Worm (Caenorhabditis elegans): ENCODE data around the gene srbc-78.

Gene srbc-78

DNA sequence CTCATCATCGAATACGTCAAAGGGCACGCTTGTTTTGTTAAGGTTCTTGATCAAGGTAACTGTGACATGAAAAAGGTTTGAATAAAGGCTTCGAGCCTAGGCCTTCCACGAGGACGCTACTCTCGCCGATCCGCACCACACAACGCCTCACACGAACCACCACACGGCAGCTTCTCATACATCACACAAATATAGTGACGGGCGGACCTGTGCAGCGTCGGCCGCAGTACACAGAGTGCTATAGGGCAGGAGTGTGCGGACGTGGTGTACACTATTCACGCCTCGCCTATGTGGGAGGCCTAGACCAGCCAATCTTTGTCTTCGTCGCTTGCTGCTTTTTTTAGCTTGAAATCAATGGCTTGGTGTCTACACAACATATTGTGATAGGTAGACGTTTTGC lies 33.4 kb downstream of the srbc-78 start:
- TF ChIP-seq nhr-129 (tag; optimal IDR thresholded peaks at IDR 0.05): peak; percentile 1
- no peak for TF ChIP-seq C34F6.9 (tag; optimal IDR thresholded peaks at IDR 0.05)
- peak; percentile 8 for TF ChIP-seq unc-55 (GFP tag; optimal IDR thresholded peaks at IDR 0.05)
- no peak for TF ChIP-seq lin-39 (tag; optimal IDR thresholded peaks at IDR 0.05)
- TF ChIP-seq zag-1 (tag; optimal IDR thresholded peaks at IDR 0.05): no peak
- TF ChIP-seq lin-11 (tag; optimal IDR thresholded peaks at IDR 0.05): no peak
- no peak for TF ChIP-seq egl-27 (tag; optimal IDR thresholded peaks at IDR 0.05)
- TF ChIP-seq sma-9 (GFP tag; optimal IDR thresholded peaks at IDR 0.05): no peak
- TF ChIP-seq sma-9 (tag; optimal IDR thresholded peaks at IDR 0.05): no peak
- TF ChIP-seq snpc-4 (tag; optimal IDR thresholded peaks at IDR 0.05): peak; percentile 96

DNA sequence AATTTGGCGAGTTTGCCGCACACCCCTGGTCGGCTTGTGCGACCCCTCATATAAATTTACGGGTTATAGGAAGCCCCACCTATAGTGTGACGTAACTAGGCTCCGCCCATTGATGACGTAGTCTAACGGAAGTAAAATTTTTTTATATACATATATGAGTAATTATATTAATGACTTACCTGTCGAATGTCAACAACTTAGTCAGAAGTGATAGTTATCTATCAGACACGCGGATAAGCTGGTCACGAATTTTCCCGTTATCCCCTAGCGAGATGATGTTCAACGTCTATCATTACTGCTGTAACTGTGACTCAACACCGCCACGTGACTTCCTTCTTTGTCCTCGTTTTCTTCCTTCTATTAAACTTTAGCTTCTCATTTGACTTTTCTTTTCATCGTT lies 35.2 kb downstream of the srbc-78 start, which contains the start of gene srd-70:
srd-70 (plus strand) TSS at position 301 of the 400 bp plus-strand sequence.
- no peak for TF ChIP-seq crh-2 (tag; optimal IDR thresholded peaks at IDR 0.05)
- TF ChIP-seq lin-11 (tag; optimal IDR thresholded peaks at IDR 0.05): no peak
- no peak for TF ChIP-seq ama-1 (optimal IDR thresholded peaks at IDR 0.05)
- TF ChIP-seq nhr-6 (tag; optimal IDR thresholded peaks at IDR 0.05): no peak
- no peak for TF ChIP-seq nhr-10 (tag; optimal IDR thresholded peaks at IDR 0.05)
- no peak for TF ChIP-seq nhr-21 (tag; optimal IDR thresholded peaks at IDR 0.05)
- TF ChIP-seq snpc-4 (tag; optimal IDR thresholded peaks at IDR 0.05): no peak
- no peak for TF ChIP-seq ztf-1 (GFP tag; conservative IDR thresholded peaks at IDR 0.05)
- TF ChIP-seq R02D3.7 (tag; optimal IDR thresholded peaks at IDR 0.05): no peak
- no peak for TF ChIP-seq sma-3 (GFP tag; optimal IDR thresholded peaks at IDR 0.05)
- TF ChIP-seq C34F6.9 (tag; optimal IDR thresholded peaks at IDR 0.05): no peak
- TF ChIP-seq unc-62 (GFP tag; optimal IDR thresholded peaks at IDR 0.05): no peak

DNA sequence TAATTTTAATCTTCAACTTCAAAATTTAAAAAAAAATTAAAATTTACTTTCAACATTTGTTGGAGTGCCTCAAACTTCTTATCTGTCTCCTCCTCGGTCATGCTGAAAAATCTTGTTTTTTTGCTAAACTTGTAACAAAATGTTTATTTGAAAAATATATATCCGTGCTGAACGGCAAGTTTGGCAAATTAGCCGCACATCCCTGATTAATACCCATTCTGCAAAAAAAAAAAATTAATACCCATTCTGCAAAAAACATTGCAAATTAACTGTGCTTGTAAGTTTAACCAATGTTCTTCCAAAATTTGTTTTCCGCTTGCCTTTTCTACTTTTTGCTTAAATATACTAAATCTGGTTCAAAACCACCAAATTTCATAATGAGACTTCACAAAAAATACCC lies 35.9 kb downstream of the srbc-78 start, which contains the start of gene F48F5.6:
F48F5.6 (minus strand) TSS at position 101 of the 400 bp plus-strand sequence.
- no peak for TF ChIP-seq nhr-12 (tag; optimal IDR thresholded peaks at IDR 0.05)
- TF ChIP-seq unc-62 (GFP tag; optimal IDR thresholded peaks at IDR 0.05): no peak
- TF ChIP-seq R02D3.7 (tag; optimal IDR thresholded peaks at IDR 0.05): no peak
- no peak for TF ChIP-seq snpc-4 (tag; optimal IDR thresholded peaks at IDR 0.05)
- no peak for TF ChIP-seq nhr-21 (tag; optimal IDR thresholded peaks at IDR 0.05)
- TF ChIP-seq nhr-11 (tag; optimal IDR thresholded peaks at IDR 0.05): no peak
- TF ChIP-seq unc-39 (tag; optimal IDR thresholded peaks at IDR 0.05): no peak
- no peak for TF ChIP-seq sem-4 (tag; optimal IDR thresholded peaks at IDR 0.05)
- TF ChIP-seq ztf-4 (tag; optimal IDR thresholded peaks at IDR 0.05): no peak
- TF ChIP-seq gmeb-1 (tag; optimal IDR thresholded peaks at IDR 0.05): no peak
- TF ChIP-seq nhr-10 (tag; optimal IDR thresholded peaks at IDR 0.05): no peak
- no peak for TF ChIP-seq nhr-6 (tag; optimal IDR thresholded peaks at IDR 0.05)
- TF ChIP-seq elt-1 (tag; optimal IDR thresholded peaks at IDR 0.05): no peak
- TF ChIP-seq nhr-129 (tag; optimal IDR thresholded peaks at IDR 0.05): no peak
- no peak for TF ChIP-seq aly-2 (tag; optimal IDR thresholded peaks at IDR 0.05)
- no peak for TF ChIP-seq lin-39 (tag; optimal IDR thresholded peaks at IDR 0.05)
- TF ChIP-seq elt-3 (tag; optimal IDR thresholded peaks at IDR 0.05): no peak
- TF ChIP-seq zag-1 (tag; optimal IDR thresholded peaks at IDR 0.05): no peak

DNA sequence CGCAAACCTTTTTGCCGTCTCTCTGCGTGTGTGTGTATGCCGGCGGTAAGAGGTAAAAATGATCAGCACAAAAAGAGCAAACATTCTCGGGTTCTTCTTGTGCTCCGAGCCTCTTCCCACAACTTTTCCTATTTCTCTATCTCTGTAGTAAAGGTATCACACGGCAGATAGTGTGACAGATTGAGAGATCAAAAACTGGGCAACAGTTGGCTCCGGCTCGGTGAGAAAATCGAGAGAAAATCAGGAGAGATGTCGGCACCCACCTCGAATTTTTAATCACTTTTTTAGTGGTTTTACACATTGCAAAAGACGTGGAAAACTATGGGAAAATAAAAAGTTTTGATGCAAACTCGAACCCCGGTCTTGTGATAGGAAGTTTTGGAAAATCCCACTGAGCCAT lies 37.2 kb downstream of the srbc-78 start:
- no peak for TF ChIP-seq ztf-1 (GFP tag; conservative IDR thresholded peaks at IDR 0.05)
- TF ChIP-seq nhr-129 (tag; optimal IDR thresholded peaks at IDR 0.05): peak; percentile 64

DNA sequence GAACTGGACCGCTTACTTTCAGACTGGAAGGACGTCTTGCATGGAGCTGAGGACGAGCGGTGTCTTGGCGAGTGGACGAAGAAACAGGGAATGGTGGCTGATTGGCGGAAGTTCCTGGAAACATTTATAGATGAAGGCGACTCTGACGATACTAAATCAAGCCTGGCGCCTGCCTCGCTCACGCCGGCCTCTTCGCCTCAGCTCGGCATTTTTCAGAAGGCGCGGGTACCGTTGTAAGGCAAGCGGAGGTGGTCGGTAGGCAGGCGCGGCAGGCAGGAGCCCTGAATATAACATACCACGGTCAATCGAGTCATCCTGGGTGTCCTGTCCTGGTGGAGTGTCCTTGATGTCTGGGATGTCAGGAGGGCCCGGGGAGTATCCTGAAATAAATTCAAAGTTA lies 43.1 kb downstream of the srbc-78 start:
- no peak for TF ChIP-seq lin-39 (tag; optimal IDR thresholded peaks at IDR 0.05)
- TF ChIP-seq nhr-129 (tag; optimal IDR thresholded peaks at IDR 0.05): no peak
- no peak for TF ChIP-seq nhr-21 (tag; optimal IDR thresholded peaks at IDR 0.05)
- no peak for TF ChIP-seq sem-4 (tag; optimal IDR thresholded peaks at IDR 0.05)
- TF ChIP-seq sma-3 (GFP tag; optimal IDR thresholded peaks at IDR 0.05): no peak
- TF ChIP-seq snpc-4 (tag; optimal IDR thresholded peaks at IDR 0.05): no peak
- no peak for TF ChIP-seq elt-1 (tag; optimal IDR thresholded peaks at IDR 0.05)
- no peak for TF ChIP-seq ceh-82 (tag; optimal IDR thresholded peaks at IDR 0.05)
- no peak for TF ChIP-seq lin-11 (tag; optimal IDR thresholded peaks at IDR 0.05)
- TF ChIP-seq elt-3 (tag; optimal IDR thresholded peaks at IDR 0.05): no peak

All from whole organism, L2 larva.